Worm (Caenorhabditis elegans) whole organism, mixed stage, embryonic: ENCODE data around the gene H01G02.1.

ENCODE experiments used
- bed-3 ChIP-seq: fragments of 200-800 bp; sonication (Bioruptor generic); optimal IDR thresholded peaks from 3 replicates; lab custom pipeline; 2018; ENCODE audit warnings: mild to moderate bottlenecking, missing genetic modification characterization, moderate library complexity, missing compliant biosample characterization
- blmp-1 ChIP-seq: fragments of 150-350 bp; optimal IDR thresholded peaks from 2 replicates; lab custom pipeline; 2014; ENCODE audit warnings: missing biosample characterization, missing genetic modification characterization
- ceh-43 ChIP-seq: fragments of 200-800 bp; sonication (Bioruptor generic); optimal IDR thresholded peaks from 2 replicates; lab custom pipeline; 2018; ENCODE audit warnings: mild to moderate bottlenecking, missing genetic modification characterization, moderate library complexity, missing compliant biosample characterization
- ceh-83 ChIP-seq: fragments of 200-800 bp; sonication (Bioruptor generic); optimal IDR thresholded peaks from 2 replicates; lab custom pipeline; 2018; ENCODE audit warnings: mild to moderate bottlenecking, missing genetic modification characterization, missing compliant biosample characterization
- ces-1 ChIP-seq: fragments of 150-350 bp; optimal IDR thresholded peaks from 2 replicates; lab custom pipeline; 2014; ENCODE audit warnings: missing biosample characterization, missing genetic modification reagents, missing genetic modification characterization
- drap-1 ChIP-seq: fragments of 200-800 bp; sonication (Bioruptor generic); optimal IDR thresholded peaks from 3 replicates; lab custom pipeline; 2018; ENCODE audit warnings: mild to moderate bottlenecking, missing genetic modification characterization, missing compliant biosample characterization
- elt-1 ChIP-seq: sonication (generic microtip); optimal IDR thresholded peaks from 2 replicates; lab custom pipeline; 2017; ENCODE audit warnings: missing genetic modification characterization, mild to moderate bottlenecking, missing compliant biosample characterization, antibody characterized with exemption, moderate library complexity, borderline replicate concordance; ENCODE audit not compliant: insufficient read depth
- elt-3 ChIP-seq: fragments of 150-350 bp; optimal IDR thresholded peaks from 2 replicates; lab custom pipeline; 2014; ENCODE audit warnings: missing biosample characterization, missing genetic modification characterization
- flh-1 ChIP-seq: fragments of 200-800 bp; sonication (Bioruptor generic); optimal IDR thresholded peaks from 2 replicates; lab custom pipeline; 2018; ENCODE audit warnings: mild to moderate bottlenecking, missing genetic modification characterization, moderate library complexity, missing compliant biosample characterization
- ham-2 ChIP-seq: fragments of 200-800 bp; sonication (Bioruptor generic); optimal IDR thresholded peaks from 2 replicates; lab custom pipeline; 2018; ENCODE audit warnings: mild to moderate bottlenecking, missing genetic modification characterization, missing compliant biosample characterization
- hlh-1 ChIP-seq: fragments of 150-350 bp; optimal IDR thresholded peaks from 2 replicates; lab custom pipeline; 2014; ENCODE audit warnings: missing biosample characterization, missing genetic modification reagents, missing genetic modification characterization
- lin-13 ChIP-seq: fragments of 150-350 bp; optimal IDR thresholded peaks from 2 replicates; lab custom pipeline; 2014; ENCODE audit warnings: missing biosample characterization, missing genetic modification characterization
- lin-32 ChIP-seq: fragments of 200-800 bp; sonication (Bioruptor generic); optimal IDR thresholded peaks from 2 replicates; lab custom pipeline; 2018; ENCODE audit warnings: mild to moderate bottlenecking, missing genetic modification characterization, missing compliant biosample characterization
- lsy-2 ChIP-seq: fragments of 150-350 bp; optimal IDR thresholded peaks from 2 replicates; lab custom pipeline; 2014; ENCODE audit warnings: missing biosample characterization, missing genetic modification characterization
- mep-1 ChIP-seq: fragments of 150-350 bp; optimal IDR thresholded peaks from 2 replicates; lab custom pipeline; 2017; ENCODE audit warnings: missing biosample characterization, missing genetic modification reagents, missing genetic modification characterization, inconsistent platforms
- mls-2 ChIP-seq: sonication (generic microtip); optimal IDR thresholded peaks from 2 replicates; lab custom pipeline; 2016; ENCODE audit warnings: mild to moderate bottlenecking, missing genetic modification characterization, moderate library complexity, missing compliant biosample characterization
- nhr-12 ChIP-seq: fragments of 150-350 bp; optimal IDR thresholded peaks from 2 replicates; lab custom pipeline; 2014; ENCODE audit warnings: missing biosample characterization, missing genetic modification characterization
- nhr-237 ChIP-seq: fragments of 150-350 bp; optimal IDR thresholded peaks from 2 replicates; lab custom pipeline; 2014; ENCODE audit warnings: missing biosample characterization, missing genetic modification characterization
- nhr-28 ChIP-seq: fragments of 150-350 bp; optimal IDR thresholded peaks from 2 replicates; lab custom pipeline; 2014; ENCODE audit warnings: missing biosample characterization, missing genetic modification characterization
- nhr-76 ChIP-seq: sonication (generic microtip); optimal IDR thresholded peaks from 2 replicates; lab custom pipeline; 2017; ENCODE audit warnings: missing biosample characterization, missing genetic modification characterization
- pha-4 ChIP-seq: fragments of 150-350 bp; optimal IDR thresholded peaks from 2 replicates; lab custom pipeline; 2018; ENCODE audit warnings: missing biosample characterization, missing genetic modification reagents, missing genetic modification characterization
- sem-2 ChIP-seq: fragments of 200-800 bp; sonication (Bioruptor generic); optimal IDR thresholded peaks from 2 replicates; lab custom pipeline; 2018; ENCODE audit warnings: mild to moderate bottlenecking, missing genetic modification characterization, missing compliant biosample characterization
- snpc-4 ChIP-seq: fragments of 150-350 bp; optimal IDR thresholded peaks from 2 replicates; lab custom pipeline; 2014; ENCODE audit warnings: missing biosample characterization, missing genetic modification characterization
- sptf-1 ChIP-seq: sonication (generic microtip); optimal IDR thresholded peaks from 2 replicates; lab custom pipeline; 2017; ENCODE audit warnings: mild to moderate bottlenecking, missing genetic modification characterization, moderate library complexity, missing compliant biosample characterization
- tbx-8 ChIP-seq: fragments of 200-800 bp; sonication (Bioruptor generic); optimal IDR thresholded peaks from 2 replicates; lab custom pipeline; 2018; ENCODE audit warnings: mild to moderate bottlenecking, missing genetic modification characterization, moderate library complexity, missing compliant biosample characterization
- unc-120 ChIP-seq: sonication (generic microtip); optimal IDR thresholded peaks from 2 replicates; lab custom pipeline; 2017; ENCODE audit warnings: missing genetic modification characterization, missing compliant biosample characterization; ENCODE audit not compliant: poor library complexity, severe bottlenecking
- unc-39 ChIP-seq: fragments of 150-350 bp; optimal IDR thresholded peaks from 2 replicates; lab custom pipeline; 2014; ENCODE audit warnings: missing biosample characterization, missing genetic modification characterization
- unc-62 ChIP-seq: fragments of 150-350 bp; optimal IDR thresholded peaks from 2 replicates; lab custom pipeline; 2014; ENCODE audit warnings: missing biosample characterization, missing genetic modification reagents, missing genetic modification characterization
- zip-8 ChIP-seq: fragments of 150-350 bp; optimal IDR thresholded peaks from 2 replicates; lab custom pipeline; 2014; ENCODE audit warnings: missing biosample characterization, missing genetic modification characterization
- ztf-11 ChIP-seq: fragments of 150-350 bp; optimal IDR thresholded peaks from 2 replicates; lab custom pipeline; 2014; ENCODE audit warnings: missing biosample characterization, missing genetic modification characterization

The H01G02.1 gene

DNA sequence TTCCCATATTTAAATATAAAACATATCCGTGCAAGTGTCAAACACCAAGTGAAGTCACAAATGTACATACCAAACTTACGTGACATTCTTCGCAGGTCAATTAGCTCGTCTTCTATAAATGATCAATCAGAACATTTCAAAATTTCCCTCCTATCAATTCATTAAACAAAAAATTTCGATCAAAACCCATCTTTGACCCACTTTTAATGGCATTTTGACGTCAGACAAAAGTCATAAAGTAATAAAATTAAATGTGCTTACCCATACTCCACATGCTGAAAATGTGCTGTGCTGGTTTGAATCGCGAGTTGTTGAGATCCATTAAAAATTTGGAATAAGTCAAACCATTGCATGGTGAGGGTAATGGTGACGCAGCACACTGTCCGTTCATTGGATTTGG lies 34.2 kb downstream of the H01G02.1 start:
- TF ChIP-seq lin-32 (GFP tag; lab: Kevin White, UChicago) (no peak), flh-1 (GFP tag; lab: Kevin White, UChicago) (no peak), blmp-1 (tag; lab: Kevin White, UChicago) (no peak), nhr-237 (tag; lab: Kevin White, UChicago) (no peak), drap-1 (GFP tag; lab: Kevin White, UChicago) (no peak), hlh-1 (no peak), lsy-2 (no peak), bed-3 (GFP tag; lab: Kevin White, UChicago) (no peak), zip-8 (tag; lab: Kevin White, UChicago) (no peak), elt-1 (tag; lab: Kevin White, UChicago) (no peak), ceh-83 (no peak), tbx-8 (no peak), mls-2 (tag; lab: Kevin White, UChicago) (no peak), sem-2 (GFP tag; lab: Kevin White, UChicago) (no peak), ceh-43 (GFP tag; lab: Kevin White, UChicago) (no peak), sptf-1 (tag; lab: Kevin White, UChicago) (no peak)

ce11 chrIV:11765507-11765906 lies 38.4 kb downstream of the H01G02.1 start:
- TF ChIP-seq pha-4 (tag; lab: Kevin White, UChicago) (no peak), unc-62 (GFP tag; lab: Kevin White, UChicago) (peak; percentile 16), nhr-28 (no peak), mls-2 (tag; lab: Kevin White, UChicago) (no peak), flh-1 (GFP tag; lab: Kevin White, UChicago) (no peak), ham-2 (no peak), elt-1 (tag; lab: Kevin White, UChicago) (no peak), drap-1 (GFP tag; lab: Kevin White, UChicago) (no peak), lin-13 (tag; lab: Kevin White, UChicago) (no peak), unc-120 (tag; lab: Kevin White, UChicago) (peak; percentile 10), unc-39 (tag; lab: Kevin White, UChicago) (no peak), ces-1 (GFP tag; lab: Kevin White, UChicago) (peak; percentile 94), sem-2 (GFP tag; lab: Kevin White, UChicago) (no peak), ceh-43 (GFP tag; lab: Kevin White, UChicago) (no peak), ceh-83 (no peak), snpc-4 (no peak), bed-3 (GFP tag; lab: Kevin White, UChicago) (no peak), nhr-237 (tag; lab: Kevin White, UChicago) (no peak)

DNA sequence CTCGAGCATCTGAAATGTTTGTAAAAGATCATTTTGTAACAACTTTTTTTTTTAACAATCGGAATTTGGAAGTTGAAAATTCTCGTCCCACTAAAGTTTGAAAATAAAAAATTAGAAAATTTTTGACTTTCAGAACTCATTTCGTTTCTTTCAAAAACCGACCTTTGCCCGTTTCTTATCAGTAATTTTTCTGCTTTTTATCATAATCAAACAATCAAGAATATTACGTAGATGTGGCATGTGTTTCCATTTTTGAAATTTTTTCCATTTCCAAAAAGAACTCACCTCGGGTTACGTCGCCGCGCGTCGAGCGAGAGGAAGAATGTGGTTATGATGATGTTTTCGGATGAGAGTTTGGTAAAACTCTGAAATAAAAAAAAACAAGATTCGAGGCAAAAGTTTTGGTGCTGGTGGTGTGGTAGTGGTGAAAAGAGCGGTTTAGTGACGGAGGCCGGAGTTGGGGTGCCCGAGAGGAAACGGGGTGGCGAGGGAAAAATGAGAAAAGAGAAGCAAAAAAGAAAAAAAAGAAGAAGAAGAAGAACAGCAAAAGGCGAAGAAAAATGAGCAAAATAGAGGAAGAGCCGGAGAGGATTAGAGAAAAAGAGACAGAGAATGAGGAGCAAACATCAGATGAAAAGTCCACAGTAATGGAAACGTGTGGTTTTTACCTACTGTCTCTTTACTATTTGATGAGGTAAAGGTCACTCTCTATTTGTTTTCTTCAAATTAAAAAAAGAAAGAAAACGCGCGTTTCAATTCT lies 43.1 kb downstream of the H01G02.1 start, which contains the start of gene T12A7.2:
Gene T12A7.2 (minus strand): TSS at position 412 of the 760 bp plus-strand sequence.
- TF ChIP-seq ces-1 (GFP tag; lab: Kevin White, UChicago): no peak
- TF ChIP-seq unc-120 (tag; lab: Kevin White, UChicago): peak; percentile 37

ce11 chrIV:11759852-11760251 lies 44.1 kb downstream of the H01G02.1 start:
- TF ChIP-seq snpc-4 (no peak), nhr-237 (tag; lab: Kevin White, UChicago) (no peak), nhr-76 (tag; lab: Kevin White, UChicago) (no peak), mls-2 (tag; lab: Kevin White, UChicago) (no peak), lsy-2 (no peak), hlh-1 (no peak), mep-1 (tag; lab: Kevin White, UChicago) (no peak), unc-39 (tag; lab: Kevin White, UChicago) (no peak), nhr-12 (tag; lab: Kevin White, UChicago) (no peak), drap-1 (GFP tag; lab: Kevin White, UChicago) (no peak), lin-32 (GFP tag; lab: Kevin White, UChicago) (no peak), pha-4 (tag; lab: Kevin White, UChicago) (no peak), flh-1 (GFP tag; lab: Kevin White, UChicago) (no peak), unc-120 (tag; lab: Kevin White, UChicago) (no peak), ceh-43 (GFP tag; lab: Kevin White, UChicago) (no peak), ztf-11 (tag; lab: Kevin White, UChicago) (no peak), tbx-8 (no peak), elt-3 (no peak)
